Worm (Caenorhabditis elegans) whole organism, L1 larva: ENCODE data around the gene npr-20.

Experiments
- ces-1 ChIP-seq: fragments of 150-350 bp; optimal IDR thresholded peaks from 2 replicates; lab custom pipeline; 2014; ENCODE audit warnings: missing biosample characterization, missing genetic modification reagents, missing genetic modification characterization
- fos-1 ChIP-seq: fragments of 150-350 bp; optimal IDR thresholded peaks from 2 replicates; lab custom pipeline; 2014; ENCODE audit warnings: missing biosample characterization, missing genetic modification characterization
- lin-39 ChIP-seq: fragments of 150-350 bp; optimal IDR thresholded peaks from 2 replicates; lab custom pipeline; 2014; ENCODE audit warnings: missing biosample characterization, missing genetic modification reagents, missing genetic modification characterization
- mep-1 ChIP-seq: fragments of 150-350 bp; optimal IDR thresholded peaks from 2 replicates; lab custom pipeline; 2014; ENCODE audit warnings: missing biosample characterization, missing genetic modification characterization
- snpc-4 ChIP-seq: fragments of 150-350 bp; optimal IDR thresholded peaks from 2 replicates; lab custom pipeline; 2014; ENCODE audit warnings: missing biosample characterization, missing genetic modification characterization
- sox-4 ChIP-seq: sonication (generic microtip); optimal IDR thresholded peaks from 2 replicates; lab custom pipeline; 2016; ENCODE audit warnings: missing genetic modification characterization, missing compliant biosample characterization

ce11 chrII:8835857-8836256 lies 29.1 kb downstream of the npr-20 start, which contains the start of gene F46C5.4:
- TF ChIP-seq mep-1 (tag; lab: Kevin White, UChicago), result no peak
- no peak for TF ChIP-seq snpc-4 (tag; lab: Kevin White, UChicago)
- TF ChIP-seq ces-1 (GFP tag; lab: Kevin White, UChicago), result no peak
- no peak for TF ChIP-seq lin-39 (tag; lab: Kevin White, UChicago)
- no peak for TF ChIP-seq sox-4
- no peak for TF ChIP-seq fos-1 (tag; lab: Kevin White, UChicago)
